Worm (Caenorhabditis elegans) whole organism, L2 larva: ENCODE measurements around the gene twk-42.
A peak's percentile ranks its signal among the peaks of the same experiment; 100 is the strongest.

ENCODE experiments used
- C34F6.9 ChIP-seq: fragments of 150-350 bp; optimal IDR thresholded peaks from 2 replicates; lab custom pipeline; 2014; ENCODE audit warnings: missing biosample characterization, missing genetic modification characterization
- F13H6.1 ChIP-seq: sonication (generic microtip); optimal IDR thresholded peaks from 2 replicates; lab custom pipeline; 2016; ENCODE audit warnings: missing genetic modification characterization, missing compliant biosample characterization
- R02D3.7 ChIP-seq: fragments of 150-350 bp; optimal IDR thresholded peaks from 2 replicates; lab custom pipeline; 2014; ENCODE audit warnings: missing biosample characterization, missing genetic modification characterization
- Y55F3AM.14 ChIP-seq: fragments of 200-800 bp; sonication (Bioruptor generic); optimal IDR thresholded peaks from 2 replicates; lab custom pipeline; 2018; ENCODE audit warnings: mild to moderate bottlenecking, missing genetic modification characterization, missing compliant biosample characterization
- ZK546.5 ChIP-seq: sonication (generic microtip); optimal IDR thresholded peaks from 2 replicates; lab custom pipeline; 2017; ENCODE audit warnings: missing biosample characterization, missing genetic modification characterization
- alr-1 ChIP-seq: fragments of 150-350 bp; optimal IDR thresholded peaks from 2 replicates; lab custom pipeline; 2014; ENCODE audit warnings: missing biosample characterization, missing genetic modification characterization
- aly-2 ChIP-seq: fragments of 150-350 bp; optimal IDR thresholded peaks from 2 replicates; lab custom pipeline; 2014; ENCODE audit warnings: missing biosample characterization, missing genetic modification characterization
- ama-1 ChIP-seq: fragments of 150-350 bp; optimal IDR thresholded peaks from 2 replicates; lab custom pipeline; 2018; ENCODE audit warnings: inconsistent platforms
- blmp-1 ChIP-seq: sonication (generic microtip); optimal IDR thresholded peaks from 2 replicates; lab custom pipeline; 2017; ENCODE audit warnings: missing genetic modification characterization, mild to moderate bottlenecking, missing compliant biosample characterization, antibody characterized with exemption, moderate library complexity; ENCODE audit not compliant: insufficient read depth
- ceh-16 ChIP-seq: fragments of 150-350 bp; optimal IDR thresholded peaks from 2 replicates; lab custom pipeline; 2014; ENCODE audit warnings: missing biosample characterization, missing genetic modification characterization
- ceh-82 ChIP-seq: fragments of 150-350 bp; optimal IDR thresholded peaks from 2 replicates; lab custom pipeline; 2014; ENCODE audit warnings: missing biosample characterization, missing genetic modification characterization
- crh-2 ChIP-seq: sonication (generic microtip); optimal IDR thresholded peaks from 2 replicates; lab custom pipeline; 2017; ENCODE audit warnings: missing biosample characterization, missing genetic modification characterization
- dmd-4 ChIP-seq: sonication (generic microtip); optimal IDR thresholded peaks from 2 replicates; lab custom pipeline; 2017; ENCODE audit warnings: missing biosample characterization, missing genetic modification characterization
- egl-27 ChIP-seq: sonication (generic microtip); optimal IDR thresholded peaks from 3 replicates; lab custom pipeline; 2017; ENCODE audit warnings: missing biosample characterization, missing genetic modification reagents, missing genetic modification characterization
- elt-3 ChIP-seq: sonication (generic microtip); optimal IDR thresholded peaks from 2 replicates; lab custom pipeline; 2017; ENCODE audit warnings: missing biosample characterization, missing genetic modification characterization
- fos-1 ChIP-seq: fragments of 150-350 bp; optimal IDR thresholded peaks from 2 replicates; lab custom pipeline; 2014; ENCODE audit warnings: missing biosample characterization, missing genetic modification characterization
- gmeb-1 ChIP-seq: fragments of 150-350 bp; optimal IDR thresholded peaks from 2 replicates; lab custom pipeline; 2014; ENCODE audit warnings: missing biosample characterization, missing genetic modification characterization
- lin-39 ChIP-seq: fragments of 150-350 bp; optimal IDR thresholded peaks from 2 replicates; lab custom pipeline; 2014; ENCODE audit warnings: missing biosample characterization, missing genetic modification reagents, missing genetic modification characterization
- lsy-2 ChIP-seq, 2 experiments: fragments of 150-350 bp in 1 of 2; sonication (generic microtip) in 1 of 2; optimal IDR thresholded peaks; 2 replicates each; lab custom pipeline; 2014 to 2017; ENCODE audit warnings: missing biosample characterization in 2 of 2, missing genetic modification characterization in 2 of 2
- mab-5 ChIP-seq: fragments of 150-350 bp; optimal IDR thresholded peaks from 2 replicates; lab custom pipeline; 2014; ENCODE audit warnings: missing biosample characterization, missing genetic modification characterization
- mdl-1 ChIP-seq, 2 experiments: fragments of 150-350 bp in 1 of 2; sonication (generic microtip) in 1 of 2; optimal IDR thresholded peaks; 2 replicates each; lab custom pipeline; 2017; ENCODE audit warnings: missing biosample characterization in 2 of 2, missing genetic modification characterization in 2 of 2
- nhr-10 ChIP-seq: sonication (generic microtip); optimal IDR thresholded peaks from 2 replicates; lab custom pipeline; 2017; ENCODE audit warnings: missing biosample characterization, missing genetic modification characterization
- nhr-11 ChIP-seq: fragments of 150-350 bp; optimal IDR thresholded peaks from 2 replicates; lab custom pipeline; 2014; ENCODE audit warnings: missing biosample characterization, missing genetic modification characterization
- nhr-12 ChIP-seq: fragments of 150-350 bp; optimal IDR thresholded peaks from 2 replicates; lab custom pipeline; 2014; ENCODE audit warnings: missing biosample characterization, missing genetic modification characterization
- nhr-129 ChIP-seq: fragments of 150-350 bp; optimal IDR thresholded peaks from 2 replicates; lab custom pipeline; 2014; ENCODE audit warnings: missing biosample characterization, missing genetic modification characterization
- nhr-21 ChIP-seq: fragments of 150-350 bp; optimal IDR thresholded peaks from 2 replicates; lab custom pipeline; 2014; ENCODE audit warnings: missing biosample characterization, missing genetic modification characterization
- nhr-23 ChIP-seq: fragments of 150-350 bp; optimal IDR thresholded peaks from 2 replicates; lab custom pipeline; 2014; ENCODE audit warnings: missing biosample characterization, missing genetic modification reagents, missing genetic modification characterization
- nhr-237 ChIP-seq: fragments of 150-350 bp; optimal IDR thresholded peaks from 2 replicates; lab custom pipeline; 2014; ENCODE audit warnings: missing biosample characterization, missing genetic modification characterization
- nhr-25 ChIP-seq: fragments of 150-350 bp; sonication (generic microtip); optimal IDR thresholded peaks from 3 replicates; lab custom pipeline; 2014; ENCODE audit warnings: missing biosample characterization, missing genetic modification characterization
- nhr-6 ChIP-seq: fragments of 150-350 bp; optimal IDR thresholded peaks from 2 replicates; lab custom pipeline; 2014; ENCODE audit warnings: missing biosample characterization, missing genetic modification characterization
- peb-1 ChIP-seq: fragments of 150-350 bp; optimal IDR thresholded peaks from 2 replicates; lab custom pipeline; 2014; ENCODE audit warnings: missing biosample characterization, missing genetic modification characterization
- sem-4 ChIP-seq: fragments of 150-350 bp; optimal IDR thresholded peaks from 2 replicates; lab custom pipeline; 2014; ENCODE audit warnings: missing biosample characterization, missing genetic modification reagents, missing genetic modification characterization
- sma-3 ChIP-seq: sonication (generic microtip); optimal IDR thresholded peaks from 2 replicates; lab custom pipeline; 2016; ENCODE audit warnings: missing genetic modification reagents, missing genetic modification characterization, missing compliant biosample characterization
- sma-9 ChIP-seq, 2 experiments: fragments of 150-350 bp in 1 of 2; sonication (generic microtip) in 1 of 2; optimal IDR thresholded peaks; 2 replicates each; lab custom pipeline; 2014 to 2016; ENCODE audit warnings: missing genetic modification characterization in 2 of 2, mild to moderate bottlenecking in 1 of 2, missing biosample characterization in 1 of 2, missing compliant biosample characterization in 1 of 2, missing genetic modification reagents in 1 of 2, moderate library complexity in 1 of 2
- snpc-4 ChIP-seq: fragments of 150-350 bp; optimal IDR thresholded peaks from 2 replicates; lab custom pipeline; 2014; ENCODE audit warnings: missing biosample characterization, missing genetic modification characterization
- unc-55 ChIP-seq: fragments of 150-350 bp; sonication (generic microtip); optimal IDR thresholded peaks from 3 replicates; lab custom pipeline; 2014; ENCODE audit warnings: missing biosample characterization, missing genetic modification reagents, missing genetic modification characterization
- unc-62 ChIP-seq: fragments of 150-350 bp; optimal IDR thresholded peaks from 2 replicates; lab custom pipeline; 2014; ENCODE audit warnings: missing biosample characterization, missing genetic modification reagents, missing genetic modification characterization
- zag-1 ChIP-seq: fragments of 150-350 bp; optimal IDR thresholded peaks from 2 replicates; lab custom pipeline; 2014; ENCODE audit warnings: missing biosample characterization, missing genetic modification characterization
- ztf-1 ChIP-seq: fragments of 200-800 bp; sonication (Bioruptor generic); conservative IDR thresholded peaks from 2 replicates; pipeline ENCODE4 v1.3.6; 2022; ENCODE audit warnings: missing genetic modification characterization, missing compliant biosample characterization
- ztf-4 ChIP-seq: fragments of 150-350 bp; optimal IDR thresholded peaks from 2 replicates; lab custom pipeline; 2014; ENCODE audit warnings: missing biosample characterization, missing genetic modification characterization

twk-42 gene

DNA sequence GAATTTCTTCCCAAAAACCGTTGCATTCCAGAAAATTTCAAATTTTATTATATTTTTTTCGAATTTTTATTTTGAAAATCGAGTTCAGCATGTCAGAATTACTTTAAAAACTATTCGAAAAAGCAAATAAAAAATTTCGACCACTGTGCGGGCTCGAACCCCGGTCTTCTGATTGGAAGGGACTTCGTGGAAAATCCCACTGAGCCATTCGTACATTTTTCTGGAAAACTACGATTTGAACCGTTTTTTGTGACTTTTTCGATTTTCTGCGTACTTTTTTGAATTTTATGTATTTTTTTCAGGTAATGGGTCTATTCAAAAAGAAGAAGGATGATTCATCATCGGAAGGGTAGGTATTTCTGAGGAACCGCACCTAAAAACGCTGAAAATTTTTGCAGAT, 23.2 kb upstream of the twk-42 start, which contains the start of gene pgp-9:
pgp-9 (plus strand) TSS at position 301 of the 400 bp plus-strand sequence.
- TF ChIP-seq F13H6.1 (no peak), mab-5 (tag; lab: Kevin White, UChicago) (no peak), sem-4 (tag; lab: Kevin White, UChicago) (no peak), dmd-4 (tag; lab: Kevin White, UChicago) (no peak), zag-1 (tag; lab: Kevin White, UChicago) (no peak), ama-1 (lab: Kevin White, UChicago) (no peak)

- TF ChIP-seq fos-1 (tag; lab: Kevin White, UChicago) (peak; percentile 59), sma-9 (GFP tag; optimal IDR thresholded peaks at IDR 0.05; lab: Kevin White, UChicago) (peak; percentile 38), sma-9 (tag; optimal IDR thresholded peaks at IDR 0.05; lab: Kevin White, UChicago) (no peak), alr-1 (no peak)
These were observed 22.6 kb upstream of the twk-42 start for ce11 chrV:17754999-17755398.

ce11 chrV:17752340-17752739, 19.9 kb upstream of the twk-42 start:
- TF ChIP-seq nhr-10 (tag; lab: Kevin White, UChicago) (no peak), blmp-1 (tag; lab: Kevin White, UChicago) (no peak), peb-1 (no peak), C34F6.9 (no peak), ceh-16 (no peak), mdl-1 (tag; optimal IDR thresholded peaks at IDR 0.05; lab: Kevin White, UChicago) (no peak), ama-1 (lab: Kevin White, UChicago) (no peak), nhr-129 (tag; lab: Kevin White, UChicago) (no peak), sma-9 (GFP tag; optimal IDR thresholded peaks at IDR 0.05; lab: Kevin White, UChicago) (peak; percentile 33), sma-9 (tag; optimal IDR thresholded peaks at IDR 0.05; lab: Kevin White, UChicago) (no peak), zag-1 (tag; lab: Kevin White, UChicago) (no peak), nhr-237 (tag; lab: Kevin White, UChicago) (no peak), Y55F3AM.14 (GFP tag; lab: Kevin White, UChicago) (no peak), nhr-23 (tag; lab: Kevin White, UChicago) (no peak), unc-62 (GFP tag; lab: Kevin White, UChicago) (no peak), dmd-4 (tag; lab: Kevin White, UChicago) (no peak), snpc-4 (no peak), aly-2 (tag; lab: Kevin White, UChicago) (no peak), lin-39 (tag; lab: Kevin White, UChicago) (no peak), ceh-82 (tag; lab: Kevin White, UChicago) (no peak), sem-4 (tag; lab: Kevin White, UChicago) (no peak), crh-2 (tag; lab: Kevin White, UChicago) (peak; percentile 42), lsy-2 (tag; optimal IDR thresholded peaks at IDR 0.05; lab: Kevin White, UChicago) (no peak), ztf-1 (no peak), ztf-4 (no peak), nhr-12 (tag; lab: Kevin White, UChicago) (no peak), elt-3 (tag; lab: Kevin White, UChicago) (no peak), fos-1 (tag; lab: Kevin White, UChicago) (peak; percentile 75), egl-27 (no peak), R02D3.7 (tag; lab: Kevin White, UChicago) (no peak), gmeb-1 (tag; lab: Kevin White, UChicago) (peak; percentile 18), nhr-25 (tag; lab: Kevin White, UChicago) (no peak), unc-55 (GFP tag; lab: Kevin White, UChicago) (no peak), nhr-6 (tag; lab: Kevin White, UChicago) (no peak), ZK546.5 (tag; lab: Kevin White, UChicago) (no peak), sma-3 (GFP tag; lab: Kevin White, UChicago) (no peak)
- TF ChIP-seq, all 48 proteins: peak for 4

DNA sequence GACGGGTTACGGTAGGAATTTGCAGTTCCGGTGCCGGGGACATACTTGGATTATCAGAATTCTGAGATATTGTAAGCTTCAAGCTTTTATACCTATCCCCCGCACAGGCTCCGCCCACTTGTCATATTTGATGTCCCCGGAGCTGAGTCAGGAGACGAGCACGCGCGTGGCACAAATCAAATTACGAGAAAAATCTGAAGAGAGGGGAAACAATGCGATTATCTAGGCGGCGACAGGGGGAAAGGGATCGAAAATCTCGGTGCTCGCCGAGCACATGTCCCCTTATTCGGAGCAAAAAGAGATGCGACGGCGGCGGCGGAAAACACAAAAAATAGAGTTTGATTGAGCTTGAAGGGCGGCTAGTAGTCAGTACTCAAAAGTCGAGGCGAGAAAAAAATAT, 16.8 kb upstream of the twk-42 start, which contains the start of gene R12G8.1:
R12G8.1 (minus strand) TSS at position 63 of the 400 bp plus-strand sequence.
- no peak for TF ChIP-seq zag-1 (tag; lab: Kevin White, UChicago)
- TF ChIP-seq nhr-129 (tag; lab: Kevin White, UChicago), result no peak
- TF ChIP-seq F13H6.1, result peak; percentile 33
- peak in 1 of 2 experiments; percentile 5 for TF ChIP-seq mdl-1 (tag; optimal IDR thresholded peaks at IDR 0.05; lab: Kevin White, UChicago)
- TF ChIP-seq egl-27, result no peak
- no peak for TF ChIP-seq nhr-23 (tag; lab: Kevin White, UChicago)
- no peak for TF ChIP-seq nhr-21 (tag; lab: Kevin White, UChicago)
- TF ChIP-seq sem-4 (tag; lab: Kevin White, UChicago), result peak; percentile 5
- TF ChIP-seq sma-9 (GFP tag; optimal IDR thresholded peaks at IDR 0.05; lab: Kevin White, UChicago), result peak; percentile 45
- no peak for TF ChIP-seq sma-9 (tag; optimal IDR thresholded peaks at IDR 0.05; lab: Kevin White, UChicago)
- TF ChIP-seq sma-3 (GFP tag; lab: Kevin White, UChicago), result no peak
- no peak for TF ChIP-seq ceh-16
- no peak for TF ChIP-seq nhr-11 (tag; lab: Kevin White, UChicago)
